Fruit fly (Drosophila melanogaster): ENCODE measurements around the gene CG6951.

DNA sequence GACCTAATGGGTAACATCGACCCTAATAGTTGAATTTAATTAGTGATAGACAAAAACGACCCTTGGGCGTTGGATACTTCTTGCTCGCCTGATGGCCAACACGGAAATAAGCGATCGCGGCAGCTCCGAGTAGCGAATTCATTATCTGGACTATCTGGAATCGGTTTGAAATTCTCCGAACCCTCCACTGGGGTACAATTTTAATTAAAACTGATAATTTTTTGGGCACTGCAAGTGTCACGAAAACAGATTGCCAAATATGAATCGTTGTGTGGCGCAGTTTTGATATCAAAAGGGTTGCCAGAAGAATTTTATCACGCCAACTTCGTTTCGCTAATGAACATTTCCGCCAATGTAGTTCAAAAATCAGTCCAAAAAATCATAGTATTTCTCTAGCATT lies 31.2 kb upstream of the CG6951 start:
- TF ChIP-seq psq (optimal IDR thresholded peaks at IDR 0.05), result no peak
- no peak for TF ChIP-seq pan (optimal IDR thresholded peaks at IDR 0.05)
- TF ChIP-seq usp (GFP tag; optimal IDR thresholded peaks at IDR 0.05), result no peak
- no peak for TF ChIP-seq EcR (GFP tag; optimal IDR thresholded peaks at IDR 0.05)
- no peak for TF ChIP-seq CG8478 (optimal IDR thresholded peaks at IDR 0.05)
- TF ChIP-seq Dll (optimal IDR thresholded peaks at IDR 0.05), result no peak

Measured in whole organism.